Fruit fly (Drosophila melanogaster) Kc167 (cell line): ENCODE data around the gene Sox21b.

Experiments used
- Myc ChIP-seq: fragments of >200 bp; optimal IDR thresholded peaks from 2 replicates; lab custom pipeline; 2017; ENCODE audit warnings: missing external identifiers
- Sin3A ChIP-seq: fragments of >200 bp; optimal IDR thresholded peaks from 2 replicates; lab custom pipeline; 2018; ENCODE audit warnings: missing external identifiers
- h ChIP-seq: fragments of >200 bp; optimal IDR thresholded peaks from 3 replicates; lab custom pipeline; 2018; ENCODE audit warnings: missing external identifiers
- insv ChIP-seq: fragments of >200 bp; optimal IDR thresholded peaks from 3 replicates; lab custom pipeline; 2018; ENCODE audit warnings: missing external identifiers
- psq ChIP-seq: fragments of >200 bp; optimal IDR thresholded peaks from 2 replicates; lab custom pipeline; 2017; ENCODE audit warnings: missing external identifiers
- ttk ChIP-seq: sonication (Bioruptor generic); optimal IDR thresholded peaks from 2 replicates; lab custom pipeline; 2017; ENCODE audit warnings: missing external identifiers

Gene Sox21b

DNA sequence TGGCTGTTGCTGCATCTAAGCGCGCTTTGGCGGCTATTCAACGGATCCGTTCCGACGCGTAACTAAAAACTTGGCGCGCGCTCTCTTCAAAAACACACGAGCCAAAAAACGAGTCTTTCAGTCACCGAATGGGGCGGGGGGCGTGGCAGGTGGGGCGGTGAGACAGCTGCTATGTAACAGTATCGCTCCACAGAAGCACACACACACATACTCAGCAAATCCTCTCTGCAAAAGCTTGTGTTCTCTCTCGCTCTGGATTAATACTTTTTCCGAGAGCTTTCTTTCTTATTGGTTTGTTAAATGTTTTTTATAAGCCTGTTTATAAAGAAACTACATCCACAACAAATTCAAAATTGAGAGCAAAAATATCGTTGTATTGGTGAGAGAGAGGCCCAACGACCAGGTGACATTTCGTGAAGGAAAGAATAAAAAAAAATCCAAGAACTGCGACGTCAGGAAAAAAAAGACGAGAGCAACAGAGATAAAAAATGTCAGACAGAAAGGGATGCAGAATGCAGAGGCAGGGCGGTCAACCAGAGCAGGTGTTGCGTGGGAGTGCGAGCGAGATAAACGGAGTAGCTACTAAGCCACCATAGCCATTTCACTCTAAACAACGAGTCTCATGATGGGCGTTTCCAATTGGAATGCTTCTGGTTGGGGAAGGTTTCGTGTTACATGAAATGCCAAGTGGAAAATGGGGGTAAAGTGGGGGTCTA, at the start of gene Sox21b:
Gene Sox21b, minus strand, starts transcription at position 51 of the 716 bp plus-strand sequence.
- TF ChIP-seq Myc (no peak), ttk (lab: Kevin White, UChicago) (no peak), Sin3A (lab: Kevin White, UChicago) (no peak), insv (lab: Kevin White, UChicago) (no peak), h (lab: Kevin White, UChicago) (no peak), psq (lab: Kevin White, UChicago) (no peak)

DNA sequence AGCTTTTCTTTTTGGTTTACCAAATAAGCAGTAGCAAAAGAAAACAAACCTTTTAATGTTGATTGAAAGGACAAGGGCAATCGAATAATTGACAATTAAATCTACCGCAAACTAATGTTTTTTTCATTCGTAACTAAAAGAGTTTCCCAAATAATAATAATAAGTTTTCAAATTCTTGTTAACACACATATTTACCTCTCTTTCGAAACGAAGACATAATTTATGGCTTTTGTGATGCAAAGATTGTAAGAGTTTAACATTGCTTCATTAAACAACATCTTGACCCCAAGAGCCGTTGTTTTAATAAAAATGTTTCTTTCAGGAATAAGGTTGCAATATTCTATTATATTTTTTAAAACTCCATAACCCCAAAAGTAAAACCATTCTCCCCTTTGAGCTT, 47.4 kb upstream of the Sox21b start, which contains the start of gene D:
Gene D, minus strand, starts transcription at position 101 of the 400 bp plus-strand sequence.
- TF ChIP-seq h (lab: Kevin White, UChicago) (no peak), Myc (no peak), Sin3A (lab: Kevin White, UChicago) (no peak), ttk (lab: Kevin White, UChicago) (no peak), insv (lab: Kevin White, UChicago) (no peak), psq (lab: Kevin White, UChicago) (no peak)

DNA sequence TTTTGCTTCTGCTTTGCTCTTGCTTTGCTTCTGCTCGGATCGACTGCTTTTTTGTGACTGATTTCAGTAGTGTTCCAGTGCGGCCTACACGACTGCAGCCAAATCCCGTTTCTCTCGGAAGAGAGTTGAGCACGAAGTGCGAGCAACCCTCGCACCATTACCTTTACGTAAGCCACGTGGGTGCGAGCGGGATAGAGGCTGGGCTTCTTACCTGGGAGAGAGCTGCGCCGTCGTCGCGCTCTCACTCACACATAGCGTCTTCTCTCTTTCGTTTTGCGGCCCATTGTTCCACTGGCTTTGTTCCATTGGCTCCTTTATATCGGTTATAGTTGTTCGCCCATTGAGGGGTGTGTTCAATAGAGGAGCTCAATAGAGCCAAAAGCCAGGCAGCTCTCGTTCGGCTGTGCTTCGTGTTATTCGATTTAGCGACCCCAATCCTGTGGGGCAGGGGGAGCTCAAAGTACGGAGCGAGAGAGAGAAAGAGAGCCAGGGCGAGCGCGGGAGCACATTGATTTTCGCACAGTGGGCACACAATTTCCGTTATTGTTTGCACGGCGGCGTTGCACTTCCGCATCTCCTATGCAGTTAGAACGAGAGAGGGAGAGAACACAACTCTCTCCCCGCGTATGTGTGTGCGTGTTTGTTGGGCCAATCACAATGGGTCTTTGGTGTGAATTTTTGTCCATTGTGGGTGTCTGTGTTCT, 46.5 kb upstream of the Sox21b start:
- TF ChIP-seq Sin3A (lab: Kevin White, UChicago) = no peak
- no peak for TF ChIP-seq insv (lab: Kevin White, UChicago)
- TF ChIP-seq ttk (lab: Kevin White, UChicago) = no peak
- no peak for TF ChIP-seq Myc
- TF ChIP-seq psq (lab: Kevin White, UChicago) = no peak
- no peak for TF ChIP-seq h (lab: Kevin White, UChicago)

DNA sequence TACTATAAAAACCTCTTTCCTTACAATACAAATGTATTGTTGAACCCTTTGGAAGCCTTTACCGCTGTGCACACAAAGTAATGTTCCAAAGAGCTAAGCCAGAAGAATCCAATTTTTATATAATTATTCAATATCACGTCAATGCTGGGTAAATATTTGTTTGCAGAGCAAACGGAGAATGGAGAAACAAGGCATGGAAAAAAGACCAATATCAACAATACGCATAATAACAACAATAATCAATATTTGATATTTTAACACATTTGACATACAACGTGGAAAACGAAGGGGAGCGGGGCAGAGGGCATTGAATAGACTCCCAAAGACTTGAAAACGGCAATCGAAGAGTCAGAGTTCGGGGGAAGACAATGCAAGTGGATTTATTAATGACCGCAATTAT, 43.1 kb upstream of the Sox21b start:
- TF ChIP-seq Sin3A (lab: Kevin White, UChicago) (no peak), h (lab: Kevin White, UChicago) (no peak), psq (lab: Kevin White, UChicago) (no peak), insv (lab: Kevin White, UChicago) (no peak), Myc (no peak), ttk (lab: Kevin White, UChicago) (no peak)

dm6 chr3L:14173325-14173724, 42.2 kb upstream of the Sox21b start:
- no peak for TF ChIP-seq ttk (lab: Kevin White, UChicago)
- TF ChIP-seq insv (lab: Kevin White, UChicago) = no peak
- TF ChIP-seq h (lab: Kevin White, UChicago) = no peak
- no peak for TF ChIP-seq Myc
- no peak for TF ChIP-seq psq (lab: Kevin White, UChicago)
- TF ChIP-seq Sin3A (lab: Kevin White, UChicago) = no peak

DNA sequence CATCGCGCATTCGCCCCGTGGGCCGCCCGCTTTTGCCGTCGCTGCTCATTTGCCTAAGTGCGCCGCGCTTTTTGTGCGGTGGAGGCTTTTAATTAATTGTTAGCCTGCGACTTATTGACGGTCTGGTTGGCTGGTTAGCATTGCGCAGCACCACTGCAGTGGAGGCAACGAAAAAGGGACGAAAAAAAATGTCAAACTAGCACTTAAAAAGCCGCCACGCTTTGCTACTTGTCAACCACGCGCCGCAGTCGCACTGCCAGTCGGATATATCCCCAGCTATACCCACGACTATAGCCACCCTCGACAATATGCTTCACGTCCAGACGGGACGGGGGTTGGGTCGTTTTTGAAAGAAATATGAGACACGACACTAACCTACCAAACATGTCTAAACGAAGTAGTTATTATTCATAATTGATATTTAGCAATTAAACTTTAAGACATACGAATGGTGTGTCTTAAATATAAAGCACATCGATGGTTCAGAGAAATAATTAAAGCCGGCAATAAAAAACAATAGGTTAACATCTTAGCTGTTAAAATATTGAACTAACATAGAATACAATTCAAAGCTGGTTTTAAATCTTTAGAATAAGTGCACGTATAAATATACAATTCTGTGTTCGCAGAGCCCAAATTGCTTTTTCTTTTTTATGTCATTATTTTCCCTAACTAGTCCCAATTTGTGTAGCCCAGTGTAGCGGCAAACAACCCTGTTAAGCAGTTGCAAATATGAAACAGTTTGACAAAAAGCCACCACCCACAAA, 41.2 kb upstream of the Sox21b start:
- no peak for TF ChIP-seq insv (lab: Kevin White, UChicago)

DNA sequence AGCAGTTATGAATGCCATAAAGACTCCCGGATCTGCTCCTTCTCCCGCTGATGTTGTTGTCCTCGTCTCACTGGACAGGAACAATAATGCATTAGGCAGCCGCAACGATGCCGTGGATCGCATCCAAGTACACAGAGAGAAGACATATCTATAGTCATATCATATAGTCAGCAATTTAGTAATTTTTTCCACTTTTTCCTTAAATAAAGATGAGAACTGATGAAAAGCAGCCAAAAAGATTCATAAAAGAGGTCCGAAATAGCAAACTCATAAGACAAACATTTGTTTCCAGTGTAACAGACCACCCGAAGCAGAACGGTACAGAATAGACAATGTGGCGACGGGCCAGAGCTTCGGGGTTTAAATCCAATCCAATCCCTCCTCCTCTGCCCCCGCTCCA, 39.4 kb upstream of the Sox21b start:
- TF ChIP-seq ttk (lab: Kevin White, UChicago) (no peak), Myc (no peak), psq (lab: Kevin White, UChicago) (no peak), Sin3A (lab: Kevin White, UChicago) (no peak), h (lab: Kevin White, UChicago) (no peak)

DNA sequence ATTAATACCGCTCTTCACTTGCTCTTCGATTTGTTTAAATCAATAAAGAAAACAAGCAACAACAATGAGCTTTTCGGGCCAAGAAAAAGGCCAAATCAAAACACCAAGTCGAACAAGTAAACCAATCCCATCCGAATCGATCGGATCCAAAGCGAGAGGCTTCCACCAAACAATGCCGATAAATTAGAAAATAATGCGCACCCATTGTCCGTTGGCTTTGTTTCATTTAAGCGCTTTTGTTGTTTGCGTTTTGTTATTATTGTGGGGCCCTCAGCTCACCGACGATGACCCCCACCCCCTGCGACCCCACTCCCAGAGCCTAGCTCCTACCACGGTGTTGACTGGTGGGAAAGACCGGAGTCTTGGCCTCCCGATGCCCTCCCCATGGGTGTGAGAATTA, 36.8 kb upstream of the Sox21b start:
- TF ChIP-seq Sin3A (lab: Kevin White, UChicago) (no peak), psq (lab: Kevin White, UChicago) (no peak), h (lab: Kevin White, UChicago) (no peak), ttk (lab: Kevin White, UChicago) (no peak), Myc (no peak), insv (lab: Kevin White, UChicago) (no peak)

DNA sequence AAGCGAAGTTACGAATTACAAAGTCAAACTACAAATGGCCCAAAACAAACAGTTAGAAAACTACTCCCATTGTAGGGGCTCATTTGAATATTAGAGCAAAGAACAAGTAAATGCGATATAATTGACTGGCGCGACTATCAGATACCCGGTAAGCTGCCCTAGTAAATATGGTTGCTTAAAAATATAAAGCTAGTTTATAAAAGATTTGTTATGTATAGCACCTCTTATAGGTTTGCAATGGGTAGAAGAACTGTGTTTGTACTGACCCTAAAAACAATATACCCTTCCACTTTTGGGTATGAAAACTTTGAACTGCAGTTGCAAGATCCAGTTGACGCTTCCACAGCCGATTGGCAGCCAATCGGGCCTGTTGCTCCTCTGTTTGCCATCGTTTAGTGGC, 35.1 kb upstream of the Sox21b start:
- TF ChIP-seq psq (lab: Kevin White, UChicago) = no peak
- TF ChIP-seq h (lab: Kevin White, UChicago) = no peak

- TF ChIP-seq Myc = no peak
- no peak for TF ChIP-seq h (lab: Kevin White, UChicago)
- no peak for TF ChIP-seq ttk (lab: Kevin White, UChicago)
- TF ChIP-seq insv (lab: Kevin White, UChicago) = no peak
- TF ChIP-seq psq (lab: Kevin White, UChicago) = no peak
- TF ChIP-seq Sin3A (lab: Kevin White, UChicago) = no peak
Observed at dm6 chr3L:14161951-14162350, 30.8 kb upstream of the Sox21b start.

DNA sequence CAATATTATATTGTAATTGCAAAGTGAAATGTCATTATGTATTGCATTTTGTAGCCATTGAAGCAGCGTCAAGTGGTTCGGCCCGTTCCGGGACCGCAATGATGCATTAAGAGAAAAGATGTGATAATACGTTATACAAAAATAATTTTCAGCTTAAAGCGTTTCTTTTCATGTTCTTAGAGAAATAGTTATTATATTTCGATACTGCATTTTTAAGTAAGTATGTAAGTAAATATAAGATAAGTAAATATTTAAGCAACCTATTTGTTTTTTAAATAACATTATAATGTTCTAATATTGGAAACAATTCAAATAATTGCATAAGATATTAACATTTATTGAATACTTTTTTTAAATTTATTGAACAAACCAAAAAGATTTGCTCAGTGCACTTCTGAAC, 29.3 kb upstream of the Sox21b start:
- TF ChIP-seq Myc (no peak), insv (lab: Kevin White, UChicago) (no peak), h (lab: Kevin White, UChicago) (no peak), psq (lab: Kevin White, UChicago) (no peak), ttk (lab: Kevin White, UChicago) (no peak), Sin3A (lab: Kevin White, UChicago) (no peak)
